Worm (Caenorhabditis elegans): ENCODE results near the gene C15C8.8.

Gene C15C8.8

DNA sequence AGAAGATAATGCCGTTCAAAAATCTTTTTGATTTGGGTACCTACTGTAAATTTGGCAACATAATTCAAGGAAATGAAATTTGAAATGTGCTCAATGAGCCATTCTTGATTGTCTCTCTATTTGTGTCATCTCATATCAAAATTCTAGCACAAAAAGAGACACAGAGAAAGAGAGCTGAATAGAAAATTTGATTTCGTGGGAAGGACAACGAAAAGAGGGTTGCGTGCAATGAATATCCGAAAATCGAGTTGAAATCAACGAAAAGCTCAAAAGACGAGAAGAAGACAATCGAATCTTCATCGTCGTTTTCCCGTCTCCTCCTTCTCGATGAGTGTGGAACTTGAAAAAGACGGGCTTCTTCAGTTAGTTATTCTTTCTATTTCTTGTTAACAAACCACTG is 4.5 kb downstream of the C15C8.8 start, which contains the start of gene C15C8.5:
C15C8.5 (plus strand) TSS at position 152 of the 400 bp plus-strand sequence.
- TF ChIP-seq nhr-21 (tag; optimal IDR thresholded peaks at IDR 0.05) (no peak), unc-62 (GFP tag; optimal IDR thresholded peaks at IDR 0.05) (no peak), nhr-6 (tag; optimal IDR thresholded peaks at IDR 0.05) (no peak), peb-1 (tag; optimal IDR thresholded peaks at IDR 0.05) (no peak), ztf-4 (tag; optimal IDR thresholded peaks at IDR 0.05) (no peak), egl-27 (tag; optimal IDR thresholded peaks at IDR 0.05) (no peak), lin-11 (tag; optimal IDR thresholded peaks at IDR 0.05) (no peak), sma-9 (GFP tag; optimal IDR thresholded peaks at IDR 0.05) (no peak), sma-9 (tag; optimal IDR thresholded peaks at IDR 0.05) (no peak), elt-1 (tag; optimal IDR thresholded peaks at IDR 0.05) (no peak), nhr-129 (tag; optimal IDR thresholded peaks at IDR 0.05) (no peak), F13H6.1 (tag; optimal IDR thresholded peaks at IDR 0.05) (no peak), ZK546.5 (tag; optimal IDR thresholded peaks at IDR 0.05) (no peak), aly-2 (tag; optimal IDR thresholded peaks at IDR 0.05) (no peak), lsy-2 (tag; optimal IDR thresholded peaks at IDR 0.05) (no peak), alr-1 (tag; optimal IDR thresholded peaks at IDR 0.05) (no peak)

DNA sequence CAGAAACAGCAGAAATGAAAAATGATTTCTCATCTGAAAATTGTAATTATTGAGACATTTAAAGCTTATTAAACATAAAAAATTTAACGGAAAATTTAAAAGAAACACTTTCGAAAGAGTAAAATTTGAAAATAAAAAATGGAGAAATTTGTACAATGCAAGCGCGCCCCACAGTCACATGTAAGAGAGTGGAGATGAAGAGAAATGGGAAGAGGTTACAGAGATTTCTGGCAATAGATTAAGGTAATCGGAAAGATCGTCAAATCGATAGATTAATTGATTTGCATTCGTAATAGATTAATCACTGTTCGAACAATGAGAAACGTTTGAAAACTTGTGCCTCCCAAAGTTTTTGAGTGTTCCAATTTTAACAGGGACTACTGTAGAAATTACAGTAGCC is 4.9 kb downstream of the C15C8.8 start, which contains the start of gene C15C8.4:
C15C8.4 (minus strand) TSS at position 33 of the 400 bp plus-strand sequence.
- no peak for TF ChIP-seq crh-2 (tag; optimal IDR thresholded peaks at IDR 0.05)
- TF ChIP-seq elt-3 (tag; optimal IDR thresholded peaks at IDR 0.05) = no peak
- TF ChIP-seq gmeb-1 (tag; optimal IDR thresholded peaks at IDR 0.05) = no peak
- TF ChIP-seq nhr-25 (tag; optimal IDR thresholded peaks at IDR 0.05) = no peak
- TF ChIP-seq fos-1 (tag; optimal IDR thresholded peaks at IDR 0.05) = no peak
- no peak for TF ChIP-seq unc-39 (tag; optimal IDR thresholded peaks at IDR 0.05)
- no peak for TF ChIP-seq mdl-1 (tag; optimal IDR thresholded peaks at IDR 0.05)
- TF ChIP-seq unc-55 (GFP tag; optimal IDR thresholded peaks at IDR 0.05) = no peak
- no peak for TF ChIP-seq egl-27 (tag; optimal IDR thresholded peaks at IDR 0.05)
- no peak for TF ChIP-seq elt-1 (tag; optimal IDR thresholded peaks at IDR 0.05)
- TF ChIP-seq ama-1 (optimal IDR thresholded peaks at IDR 0.05) = no peak
- TF ChIP-seq R02D3.7 (tag; optimal IDR thresholded peaks at IDR 0.05) = no peak
- TF ChIP-seq ztf-11 (tag; optimal IDR thresholded peaks at IDR 0.05) = no peak
- TF ChIP-seq lsy-2 (tag; optimal IDR thresholded peaks at IDR 0.05) = no peak
- no peak for TF ChIP-seq F13H6.1 (tag; optimal IDR thresholded peaks at IDR 0.05)
- TF ChIP-seq ztf-4 (tag; optimal IDR thresholded peaks at IDR 0.05) = no peak
- no peak for TF ChIP-seq sem-4 (tag; optimal IDR thresholded peaks at IDR 0.05)
- no peak for TF ChIP-seq lin-39 (tag; optimal IDR thresholded peaks at IDR 0.05)
- TF ChIP-seq ceh-16 (tag; optimal IDR thresholded peaks at IDR 0.05) = no peak

ce11 chrV:12744979-12745378 is 7.3 kb downstream of the C15C8.8 start, which contains the start of gene C15C8.7:
C15C8.7 (minus strand) TSS chrV:12745050.
- TF ChIP-seq nhr-11 (tag; optimal IDR thresholded peaks at IDR 0.05) (no peak), gmeb-1 (tag; optimal IDR thresholded peaks at IDR 0.05) (no peak), nhr-21 (tag; optimal IDR thresholded peaks at IDR 0.05) (no peak), Y55F3AM.14 (GFP tag; optimal IDR thresholded peaks at IDR 0.05) (no peak), fos-1 (tag; optimal IDR thresholded peaks at IDR 0.05) (peak; percentile 63), nhr-10 (tag; optimal IDR thresholded peaks at IDR 0.05) (no peak), F13H6.1 (tag; optimal IDR thresholded peaks at IDR 0.05) (peak; percentile 6), ZK546.5 (tag; optimal IDR thresholded peaks at IDR 0.05) (no peak), blmp-1 (tag; optimal IDR thresholded peaks at IDR 0.05; ENCODE audit: insufficient read depth) (no peak)

ce11 chrV:12743778-12744502 is 8.4 kb downstream of the C15C8.8 start:
- TF ChIP-seq lin-39 (tag; optimal IDR thresholded peaks at IDR 0.05) (no peak), nhr-23 (tag; optimal IDR thresholded peaks at IDR 0.05) (no peak), nhr-129 (tag; optimal IDR thresholded peaks at IDR 0.05) (no peak), lsy-2 (tag; optimal IDR thresholded peaks at IDR 0.05) (no peak), unc-39 (tag; optimal IDR thresholded peaks at IDR 0.05) (no peak), sma-9 (GFP tag; optimal IDR thresholded peaks at IDR 0.05) (no peak), sma-9 (tag; optimal IDR thresholded peaks at IDR 0.05) (no peak), peb-1 (tag; optimal IDR thresholded peaks at IDR 0.05) (no peak), mab-5 (tag; optimal IDR thresholded peaks at IDR 0.05) (no peak), elt-3 (tag; optimal IDR thresholded peaks at IDR 0.05) (no peak)

Data from whole organism, L2 larva.